Worm (Caenorhabditis elegans): ENCODE data around the gene F41C6.7.
A peak's percentile ranks its signal among the peaks of the same experiment; 100 is the strongest.

F41C6.7 gene

ce11 chrX:6894104-6894503 is 9.0 kb upstream of the F41C6.7 start (continued):
- TF ChIP-seq nhr-76 (tag; optimal IDR thresholded peaks at IDR 0.05) (no peak), lin-15B (tag; optimal IDR thresholded peaks at IDR 0.05) (no peak)

- TF ChIP-seq nhr-20 (tag; optimal IDR thresholded peaks at IDR 0.05) (no peak), efl-3 (GFP tag; optimal IDR thresholded peaks at IDR 0.05) (no peak), nhr-85 (tag) (no peak), lin-14 (GFP tag; optimal IDR thresholded peaks at IDR 0.05) (peak; percentile 55), elt-3 (tag; optimal IDR thresholded peaks at IDR 0.05) (no peak), jun-1 (tag; optimal IDR thresholded peaks at IDR 0.05) (no peak), lin-13 (GFP tag; optimal IDR thresholded peaks at IDR 0.05) (no peak), hlh-17 (GFP tag; optimal IDR thresholded peaks at IDR 0.05; ENCODE audit: borderline replicate concordance) (no peak), pax-3 (tag; optimal IDR thresholded peaks at IDR 0.05) (no peak), fkh-10 (GFP tag; optimal IDR thresholded peaks at IDR 0.05) (peak; percentile 5), nhr-76 (tag; optimal IDR thresholded peaks at IDR 0.05) (no peak)
Measured at ce11 chrX:6893074-6893473, 8.0 kb upstream of the F41C6.7 start.

ce11 chrX:6889374-6889773 is 4.3 kb upstream of the F41C6.7 start, which contains the start of gene unc-6:
unc-6 (plus strand) TSS chrX:6889674.
- no peak for TF ChIP-seq swsn-7 (tag; optimal IDR thresholded peaks at IDR 0.05)
- no peak for TF ChIP-seq ceh-88 (GFP tag; IDR thresholded peaks at IDR 0.05)
- no peak for TF ChIP-seq C04F5.9 (tag; optimal IDR thresholded peaks at IDR 0.05)
- TF ChIP-seq pag-3 (tag; optimal IDR thresholded peaks at IDR 0.05; ENCODE audit: borderline replicate concordance, insufficient read depth), result no peak
- no peak for TF ChIP-seq elt-2 (tag; optimal IDR thresholded peaks at IDR 0.05)
- no peak for TF ChIP-seq ztf-4 (tag; optimal IDR thresholded peaks at IDR 0.05)
- no peak for TF ChIP-seq ceh-90 (tag; optimal IDR thresholded peaks at IDR 0.05)
- TF ChIP-seq vab-15 (tag; optimal IDR thresholded peaks at IDR 0.05), result no peak
- no peak for TF ChIP-seq lsy-2 (tag; optimal IDR thresholded peaks at IDR 0.05)
- TF ChIP-seq nhr-47 (tag; optimal IDR thresholded peaks at IDR 0.05), result no peak
- TF ChIP-seq egl-13 (tag; optimal IDR thresholded peaks at IDR 0.05), result no peak
- TF ChIP-seq isw-1 (GFP tag; IDR thresholded peaks at IDR 0.05), result no peak
- no peak for TF ChIP-seq mdl-1 (tag; optimal IDR thresholded peaks at IDR 0.05)
- TF ChIP-seq Y116A8C.19 (tag; optimal IDR thresholded peaks at IDR 0.05; ENCODE audit: borderline replicate concordance), result no peak
- TF ChIP-seq C16A3.4 (tag; optimal IDR thresholded peaks at IDR 0.05), result no peak
- TF ChIP-seq nhr-85 (tag), result no peak

ce11 chrX:6888208-6888607 is 3.1 kb upstream of the F41C6.7 start:
- TF ChIP-seq lsy-2 (tag; optimal IDR thresholded peaks at IDR 0.05) (no peak), lin-39 (tag; optimal IDR thresholded peaks at IDR 0.05) (no peak), mef-2 (tag; optimal IDR thresholded peaks at IDR 0.05) (no peak), efl-1 (optimal IDR thresholded peaks at IDR 0.05) (no peak), efl-1 (GFP tag; optimal IDR thresholded peaks at IDR 0.05 in 1 of 2) (no peak), hlh-17 (GFP tag; optimal IDR thresholded peaks at IDR 0.05; ENCODE audit: borderline replicate concordance) (no peak), irx-1 (tag; optimal IDR thresholded peaks at IDR 0.05) (no peak), jun-1 (tag; optimal IDR thresholded peaks at IDR 0.05) (no peak), blmp-1 (tag; optimal IDR thresholded peaks at IDR 0.05) (no peak), xbp-1 (tag; optimal IDR thresholded peaks at IDR 0.05) (no peak), sptf-1 (tag; optimal IDR thresholded peaks at IDR 0.05) (no peak), zip-4 (GFP tag; optimal IDR thresholded peaks at IDR 0.05) (no peak), egl-27 (tag; optimal IDR thresholded peaks at IDR 0.05) (no peak), ztf-4 (tag; optimal IDR thresholded peaks at IDR 0.05) (no peak), nhr-11 (tag; optimal IDR thresholded peaks at IDR 0.05) (no peak), grh-1 (GFP tag; IDR thresholded peaks at IDR 0.05) (no peak), lin-15B (tag; optimal IDR thresholded peaks at IDR 0.05) (no peak), snu-23 (GFP tag; optimal IDR thresholded peaks at IDR 0.05) (no peak), nhr-84 (tag; optimal IDR thresholded peaks at IDR 0.05) (no peak), ztf-11 (tag; optimal IDR thresholded peaks at IDR 0.05) (no peak), tlp-1 (tag; optimal IDR thresholded peaks at IDR 0.05) (no peak)
